Fruit fly (Drosophila melanogaster): ENCODE measurements around the gene CG33639.

CG33639 gene

DNA sequence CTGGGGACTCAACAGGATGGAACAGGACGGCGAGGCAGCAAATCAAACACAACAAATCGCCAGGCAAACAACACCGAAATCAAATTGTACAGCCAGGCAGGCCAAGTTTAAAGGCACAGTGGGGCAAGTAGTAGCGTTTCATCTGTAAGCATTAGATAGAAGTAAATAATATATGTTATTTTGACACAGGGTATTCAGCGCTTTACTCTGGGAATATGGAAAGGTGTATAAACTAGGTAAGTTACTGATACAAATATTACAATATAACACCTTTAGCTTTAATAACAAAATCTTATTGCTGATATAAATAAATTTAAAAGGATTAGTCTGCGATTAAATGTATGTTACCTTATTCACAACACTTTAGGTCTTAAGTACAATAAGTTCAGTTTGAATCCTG, 37.5 kb upstream of the CG33639 start:
- TF ChIP-seq CG9727 (GFP tag; optimal IDR thresholded peaks at IDR 0.05), result peak; percentile 8
- TF ChIP-seq CG18262 (tag; optimal IDR thresholded peaks at IDR 0.05), result peak; percentile 2
- peak; percentile 6 for TF ChIP-seq dmrt11E (tag; optimal IDR thresholded peaks at IDR 0.05)
- TF ChIP-seq Dref (GFP tag; IDR thresholded peaks at IDR 0.05), result no peak
- TF ChIP-seq ewg (GFP tag; optimal IDR thresholded peaks at IDR 0.05), result no peak

DNA sequence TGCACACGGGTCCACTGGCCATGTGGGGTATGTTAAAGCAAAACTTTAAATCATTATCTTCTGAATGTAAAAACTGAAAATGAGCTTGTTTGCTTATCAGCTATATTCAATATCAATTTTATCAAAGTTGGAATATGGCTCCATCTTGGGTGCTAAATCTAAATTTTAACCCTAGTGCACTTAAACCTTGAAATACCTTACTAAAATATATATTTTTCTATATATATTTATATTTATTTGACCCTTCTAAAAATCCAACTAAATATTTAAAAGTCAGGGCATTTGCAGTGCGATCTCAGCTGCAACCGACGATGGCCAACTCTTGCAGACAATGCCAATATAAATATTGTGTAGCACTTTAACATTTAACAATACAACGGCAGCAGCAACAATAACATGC, 36.3 kb upstream of the CG33639 start:
- TF ChIP-seq D19A (tag; optimal IDR thresholded peaks at IDR 0.05), result peak; percentile 72
- no peak for TF ChIP-seq CG6272 (GFP tag; IDR thresholded peaks at IDR 0.05)
- no peak for TF ChIP-seq fru (optimal IDR thresholded peaks at IDR 0.05)

DNA sequence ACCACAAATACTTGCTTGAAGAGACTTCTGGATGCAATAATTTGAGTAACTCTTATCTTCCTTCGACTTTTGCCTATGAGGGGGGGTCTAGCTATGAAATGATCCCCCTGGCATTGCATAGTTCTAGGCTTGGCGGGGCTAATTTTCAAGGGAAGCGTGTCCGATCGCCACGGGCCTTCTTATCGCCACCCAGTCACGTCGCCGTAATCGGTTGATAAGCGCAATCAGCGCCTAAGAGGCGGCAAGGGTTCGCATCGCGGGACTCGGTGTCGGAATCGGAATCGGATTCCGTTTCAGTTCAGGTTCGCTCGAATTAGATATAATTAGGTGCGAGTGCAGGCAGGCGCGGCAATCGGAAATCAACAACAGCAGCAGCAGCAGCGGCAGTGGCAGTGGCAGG, 35.6 kb upstream of the CG33639 start:
- no peak for TF ChIP-seq pho (GFP tag; optimal IDR thresholded peaks at IDR 0.05)
- TF ChIP-seq Nf-YB (GFP tag; optimal IDR thresholded peaks at IDR 0.05), result peak; percentile 61
- no peak for TF ChIP-seq fru (optimal IDR thresholded peaks at IDR 0.05)
- TF ChIP-seq corto (GFP tag; optimal IDR thresholded peaks at IDR 0.05), result no peak
- TF ChIP-seq luna (GFP tag; optimal IDR thresholded peaks at IDR 0.05), result no peak
- TF ChIP-seq stwl (tag; optimal IDR thresholded peaks at IDR 0.05), result no peak
- no peak for TF ChIP-seq CG14860 (GFP tag; IDR thresholded peaks at IDR 0.05; ENCODE audit: partially characterized antibody)
- TF ChIP-seq CG15514 (GFP tag; optimal IDR thresholded peaks at IDR 0.05), result peak; percentile 92
- TF ChIP-seq Dek (tag; optimal IDR thresholded peaks at IDR 0.05), result no peak
- TF ChIP-seq crc (GFP tag; optimal IDR thresholded peaks at IDR 0.05), result no peak
- TF ChIP-seq GATAe (GFP tag; conservative IDR thresholded peaks at IDR 0.05), result peak; percentile 75
- TF ChIP-seq CG3281 (GFP tag; optimal IDR thresholded peaks at IDR 0.05), result no peak
- TF ChIP-seq CG34376 (GFP tag; optimal IDR thresholded peaks at IDR 0.05), result no peak
- no peak for TF ChIP-seq CG8388 (GFP tag; optimal IDR thresholded peaks at IDR 0.05)
- no peak for TF ChIP-seq sens-2 (GFP tag; IDR thresholded peaks at IDR 0.05)
- no peak for TF ChIP-seq CG11560 (tag; IDR thresholded peaks at IDR 0.05)
- TF ChIP-seq NFAT (GFP tag; IDR thresholded peaks at IDR 0.05), result no peak
- no peak for TF ChIP-seq CG18599 (GFP tag; optimal IDR thresholded peaks at IDR 0.05)
- no peak for TF ChIP-seq Abd-B (GFP tag; optimal IDR thresholded peaks at IDR 0.05)
- TF ChIP-seq Pdp1 (GFP tag; optimal IDR thresholded peaks at IDR 0.05), result peak in 1 of 2 experiments; percentile 29
- TF ChIP-seq Xrp1 (GFP tag; IDR thresholded peaks at IDR 0.05), result no peak
- no peak for TF ChIP-seq z (GFP tag; IDR thresholded peaks at IDR 0.05)
- TF ChIP-seq amos (GFP tag; IDR thresholded peaks at IDR 0.05; ENCODE audit: partially characterized antibody), result no peak
- no peak for TF ChIP-seq CG11696 (GFP tag; IDR thresholded peaks at IDR 0.05)
- TF ChIP-seq inv (GFP tag; IDR thresholded peaks at IDR 0.05; ENCODE audit: partially characterized antibody), result no peak
- peak; percentile 41 for TF ChIP-seq Nf-YC (tag; optimal IDR thresholded peaks at IDR 0.05)
- TF ChIP-seq mld (GFP tag; IDR thresholded peaks at IDR 0.05; ENCODE audit: partially characterized antibody), result no peak
- no peak for TF ChIP-seq mirr (GFP tag; optimal IDR thresholded peaks at IDR 0.05)
- no peak for TF ChIP-seq ATbp (GFP tag; optimal IDR thresholded peaks at IDR 0.05)

- peak; percentile 85 for TF ChIP-seq D (optimal IDR thresholded peaks at IDR 0.05)
- no peak for TF ChIP-seq D (GFP tag; optimal IDR thresholded peaks at IDR 0.05)
- no peak for TF ChIP-seq jing (GFP tag; optimal IDR thresholded peaks at IDR 0.05)
- TF ChIP-seq fd96Cb (tag; optimal IDR thresholded peaks at IDR 0.05), result no peak
- no peak for TF ChIP-seq lilli (GFP tag; optimal IDR thresholded peaks at IDR 0.05)
- no peak for TF ChIP-seq MTF-1 (GFP tag; optimal IDR thresholded peaks at IDR 0.05; ENCODE audit: borderline replicate concordance)
- TF ChIP-seq onecut (GFP tag; IDR thresholded peaks at IDR 0.05), result no peak
- TF ChIP-seq CG4328 (GFP tag; optimal IDR thresholded peaks at IDR 0.05), result no peak
- TF ChIP-seq CG12744 (GFP tag; optimal IDR thresholded peaks at IDR 0.05), result no peak
- no peak for TF ChIP-seq slbo (GFP tag; IDR thresholded peaks at IDR 0.05)
- TF ChIP-seq zen2 (GFP tag; IDR thresholded peaks at IDR 0.05; ENCODE audit: partially characterized antibody), result no peak
- no peak for TF ChIP-seq pita (GFP tag; optimal IDR thresholded peaks at IDR 0.05)
- no peak for TF ChIP-seq mirr (GFP tag; optimal IDR thresholded peaks at IDR 0.05)
Observed at dm6 chrX:18259984-18260550, 34.2 kb upstream of the CG33639 start.

All from whole organism, embryonic.